Worm (Caenorhabditis elegans): Measurements from ENCODE around the gene F15B10.3.

DNA sequence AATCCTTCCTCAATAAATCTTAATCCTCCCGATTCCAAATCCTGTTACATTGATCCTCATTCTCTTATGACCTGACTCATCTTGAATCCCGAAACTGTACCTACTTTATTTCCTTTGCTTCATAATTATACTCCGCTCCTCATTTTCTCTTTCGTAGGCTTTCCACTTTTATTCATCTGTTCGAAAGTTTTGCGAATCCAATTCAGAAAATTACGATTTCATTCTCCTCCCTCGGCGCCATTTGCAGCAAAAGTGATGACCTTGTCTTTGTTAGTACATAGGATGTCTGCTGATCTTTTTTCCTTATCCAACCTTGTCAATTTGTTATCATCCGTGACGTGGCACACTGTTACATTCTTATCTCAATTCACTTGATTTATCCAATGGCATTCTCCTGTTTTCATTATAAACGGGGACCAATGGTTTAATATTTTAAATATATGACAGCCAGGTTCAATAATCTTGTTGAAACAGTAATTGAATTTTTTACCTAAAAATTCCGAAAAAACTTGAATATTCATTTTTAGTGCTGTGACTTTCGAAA, 50.1 kb downstream of the F15B10.3 start:
- TF ChIP-seq scrt-1 (GFP tag; IDR thresholded peaks at IDR 0.05) (no peak), tbx-11 (GFP tag; IDR thresholded peaks at IDR 0.05) (no peak), hnd-1 (tag; optimal IDR thresholded peaks at IDR 0.05) (no peak), flt-1 (GFP tag; IDR thresholded peaks at IDR 0.05) (no peak), B0310.2 (tag; optimal IDR thresholded peaks at IDR 0.05) (no peak), ama-1 (optimal IDR thresholded peaks at IDR 0.05) (no peak), hmg-4 (GFP tag; optimal IDR thresholded peaks at IDR 0.05) (no peak), hmbx-1 (tag; optimal IDR thresholded peaks at IDR 0.05) (no peak), ets-7 (tag; optimal IDR thresholded peaks at IDR 0.05) (no peak), F13C5.2 (tag; optimal IDR thresholded peaks at IDR 0.05) (no peak)

Data from whole organism, early embryonic.